Worm (Caenorhabditis elegans) whole organism, L2 larva: ENCODE results near the gene agr-1.

Experiments
- F13H6.1 ChIP-seq: sonication (generic microtip); optimal IDR thresholded peaks from 2 replicates; lab custom pipeline; 2016; ENCODE audit warnings: missing genetic modification characterization, missing compliant biosample characterization
- R02D3.7 ChIP-seq: fragments of 150-350 bp; optimal IDR thresholded peaks from 2 replicates; lab custom pipeline; 2014; ENCODE audit warnings: missing biosample characterization, missing genetic modification characterization
- ZK546.5 ChIP-seq: sonication (generic microtip); optimal IDR thresholded peaks from 2 replicates; lab custom pipeline; 2017; ENCODE audit warnings: missing biosample characterization, missing genetic modification characterization
- alr-1 ChIP-seq: fragments of 150-350 bp; optimal IDR thresholded peaks from 2 replicates; lab custom pipeline; 2014; ENCODE audit warnings: missing biosample characterization, missing genetic modification characterization
- aly-2 ChIP-seq: fragments of 150-350 bp; optimal IDR thresholded peaks from 2 replicates; lab custom pipeline; 2014; ENCODE audit warnings: missing biosample characterization, missing genetic modification characterization
- blmp-1 ChIP-seq: sonication (generic microtip); optimal IDR thresholded peaks from 2 replicates; lab custom pipeline; 2017; ENCODE audit warnings: missing genetic modification characterization, mild to moderate bottlenecking, missing compliant biosample characterization, antibody characterized with exemption, moderate library complexity; ENCODE audit not compliant: insufficient read depth
- ceh-16 ChIP-seq: fragments of 150-350 bp; optimal IDR thresholded peaks from 2 replicates; lab custom pipeline; 2014; ENCODE audit warnings: missing biosample characterization, missing genetic modification characterization
- ceh-82 ChIP-seq: fragments of 150-350 bp; optimal IDR thresholded peaks from 2 replicates; lab custom pipeline; 2014; ENCODE audit warnings: missing biosample characterization, missing genetic modification characterization
- crh-2 ChIP-seq: sonication (generic microtip); optimal IDR thresholded peaks from 2 replicates; lab custom pipeline; 2017; ENCODE audit warnings: missing biosample characterization, missing genetic modification characterization
- egl-27 ChIP-seq: sonication (generic microtip); optimal IDR thresholded peaks from 3 replicates; lab custom pipeline; 2017; ENCODE audit warnings: missing biosample characterization, missing genetic modification reagents, missing genetic modification characterization
- elt-1 ChIP-seq: fragments of 150-350 bp; optimal IDR thresholded peaks from 2 replicates; lab custom pipeline; 2014; ENCODE audit warnings: missing biosample characterization, missing genetic modification characterization
- elt-3 ChIP-seq: sonication (generic microtip); optimal IDR thresholded peaks from 2 replicates; lab custom pipeline; 2017; ENCODE audit warnings: missing biosample characterization, missing genetic modification characterization
- fos-1 ChIP-seq: fragments of 150-350 bp; optimal IDR thresholded peaks from 2 replicates; lab custom pipeline; 2014; ENCODE audit warnings: missing biosample characterization, missing genetic modification characterization
- lin-11 ChIP-seq: fragments of 150-350 bp; sonication (generic microtip); optimal IDR thresholded peaks from 2 replicates; lab custom pipeline; 2014; ENCODE audit warnings: missing biosample characterization, missing genetic modification characterization, inconsistent platforms, mixed read lengths
- lsy-2 ChIP-seq, 2 experiments: fragments of 150-350 bp in 1 of 2; sonication (generic microtip) in 1 of 2; optimal IDR thresholded peaks; 2 replicates each; lab custom pipeline; 2014 to 2017; ENCODE audit warnings: missing biosample characterization in 2 of 2, missing genetic modification characterization in 2 of 2
- mab-5 ChIP-seq: fragments of 150-350 bp; optimal IDR thresholded peaks from 2 replicates; lab custom pipeline; 2014; ENCODE audit warnings: missing biosample characterization, missing genetic modification characterization
- mbf-1 ChIP-seq: sonication (generic microtip); optimal IDR thresholded peaks from 2 replicates; lab custom pipeline; 2017; ENCODE audit warnings: missing biosample characterization, missing genetic modification characterization
- mdl-1 ChIP-seq, 2 experiments: fragments of 150-350 bp in 1 of 2; sonication (generic microtip) in 1 of 2; optimal IDR thresholded peaks; 2 replicates each; lab custom pipeline; 2017; ENCODE audit warnings: missing biosample characterization in 2 of 2, missing genetic modification characterization in 2 of 2
- nhr-11 ChIP-seq: fragments of 150-350 bp; optimal IDR thresholded peaks from 2 replicates; lab custom pipeline; 2014; ENCODE audit warnings: missing biosample characterization, missing genetic modification characterization
- nhr-12 ChIP-seq: fragments of 150-350 bp; optimal IDR thresholded peaks from 2 replicates; lab custom pipeline; 2014; ENCODE audit warnings: missing biosample characterization, missing genetic modification characterization
- nhr-129 ChIP-seq: fragments of 150-350 bp; optimal IDR thresholded peaks from 2 replicates; lab custom pipeline; 2014; ENCODE audit warnings: missing biosample characterization, missing genetic modification characterization
- nhr-21 ChIP-seq: fragments of 150-350 bp; optimal IDR thresholded peaks from 2 replicates; lab custom pipeline; 2014; ENCODE audit warnings: missing biosample characterization, missing genetic modification characterization
- nhr-23 ChIP-seq: fragments of 150-350 bp; optimal IDR thresholded peaks from 2 replicates; lab custom pipeline; 2014; ENCODE audit warnings: missing biosample characterization, missing genetic modification reagents, missing genetic modification characterization
- nhr-237 ChIP-seq: fragments of 150-350 bp; optimal IDR thresholded peaks from 2 replicates; lab custom pipeline; 2014; ENCODE audit warnings: missing biosample characterization, missing genetic modification characterization
- nhr-25 ChIP-seq: fragments of 150-350 bp; sonication (generic microtip); optimal IDR thresholded peaks from 3 replicates; lab custom pipeline; 2014; ENCODE audit warnings: missing biosample characterization, missing genetic modification characterization
- sem-4 ChIP-seq: fragments of 150-350 bp; optimal IDR thresholded peaks from 2 replicates; lab custom pipeline; 2014; ENCODE audit warnings: missing biosample characterization, missing genetic modification reagents, missing genetic modification characterization
- skn-1 ChIP-seq: sonication (generic microtip); optimal IDR thresholded peaks from 2 replicates; lab custom pipeline; 2017; ENCODE audit warnings: missing biosample characterization, missing genetic modification characterization
- sma-3 ChIP-seq: sonication (generic microtip); optimal IDR thresholded peaks from 2 replicates; lab custom pipeline; 2016; ENCODE audit warnings: missing genetic modification reagents, missing genetic modification characterization, missing compliant biosample characterization
- sma-9 ChIP-seq, 2 experiments: fragments of 150-350 bp in 1 of 2; sonication (generic microtip) in 1 of 2; optimal IDR thresholded peaks; 2 replicates each; lab custom pipeline; 2014 to 2016; ENCODE audit warnings: missing genetic modification characterization in 2 of 2, mild to moderate bottlenecking in 1 of 2, missing biosample characterization in 1 of 2, missing compliant biosample characterization in 1 of 2, missing genetic modification reagents in 1 of 2, moderate library complexity in 1 of 2
- snpc-4 ChIP-seq: fragments of 150-350 bp; optimal IDR thresholded peaks from 2 replicates; lab custom pipeline; 2014; ENCODE audit warnings: missing biosample characterization, missing genetic modification characterization
- unc-55 ChIP-seq: fragments of 150-350 bp; sonication (generic microtip); optimal IDR thresholded peaks from 3 replicates; lab custom pipeline; 2014; ENCODE audit warnings: missing biosample characterization, missing genetic modification reagents, missing genetic modification characterization
- unc-62 ChIP-seq: fragments of 150-350 bp; optimal IDR thresholded peaks from 2 replicates; lab custom pipeline; 2014; ENCODE audit warnings: missing biosample characterization, missing genetic modification reagents, missing genetic modification characterization
- zag-1 ChIP-seq: fragments of 150-350 bp; optimal IDR thresholded peaks from 2 replicates; lab custom pipeline; 2014; ENCODE audit warnings: missing biosample characterization, missing genetic modification characterization
- ztf-1 ChIP-seq: fragments of 200-800 bp; sonication (Bioruptor generic); conservative IDR thresholded peaks from 2 replicates; pipeline ENCODE4 v1.3.6; 2022; ENCODE audit warnings: missing genetic modification characterization, missing compliant biosample characterization
- ztf-11 ChIP-seq: sonication (generic microtip); optimal IDR thresholded peaks from 2 replicates; lab custom pipeline; 2017; ENCODE audit warnings: missing biosample characterization, missing genetic modification characterization
- ztf-4 ChIP-seq: fragments of 150-350 bp; optimal IDR thresholded peaks from 2 replicates; lab custom pipeline; 2014; ENCODE audit warnings: missing biosample characterization, missing genetic modification characterization

Gene agr-1

ce11 chrII:6718221-6718620 lies 56.8 kb downstream of the agr-1 start, which contains the start of gene tsp-10:
tsp-10 (plus strand) TSS chrII:6718586.
- TF ChIP-seq unc-62 (GFP tag; lab: Kevin White, UChicago) (no peak), egl-27 (tag; lab: Kevin White, UChicago) (no peak), nhr-25 (tag; lab: Kevin White, UChicago) (no peak), nhr-23 (tag; lab: Kevin White, UChicago) (no peak), elt-3 (tag; lab: Kevin White, UChicago) (no peak), alr-1 (tag; lab: Kevin White, UChicago) (no peak), skn-1 (tag; lab: Kevin White, UChicago) (no peak), ztf-11 (tag; lab: Kevin White, UChicago) (no peak), blmp-1 (tag; lab: Kevin White, UChicago) (no peak), aly-2 (tag; lab: Kevin White, UChicago) (no peak), zag-1 (tag; lab: Kevin White, UChicago) (no peak), sma-3 (GFP tag; lab: Kevin White, UChicago) (no peak), mab-5 (tag; lab: Kevin White, UChicago) (no peak), ztf-4 (tag; lab: Kevin White, UChicago) (no peak), crh-2 (tag; lab: Kevin White, UChicago) (no peak), ceh-82 (no peak), snpc-4 (no peak), nhr-11 (tag; lab: Kevin White, UChicago) (no peak), nhr-12 (no peak), fos-1 (tag; lab: Kevin White, UChicago) (no peak)

- TF ChIP-seq lsy-2 (tag; optimal IDR thresholded peaks at IDR 0.05; lab: Kevin White, UChicago) (no peak), mab-5 (tag; lab: Kevin White, UChicago) (no peak), aly-2 (tag; lab: Kevin White, UChicago) (no peak), ztf-1 (GFP tag; lab: Robert Waterston, UW) (no peak), sem-4 (tag; lab: Kevin White, UChicago) (no peak), snpc-4 (no peak), nhr-21 (no peak), zag-1 (tag; lab: Kevin White, UChicago) (no peak), ztf-11 (tag; lab: Kevin White, UChicago) (no peak), ZK546.5 (tag; lab: Kevin White, UChicago) (no peak), ceh-16 (tag; lab: Kevin White, UChicago) (no peak), nhr-129 (tag; lab: Kevin White, UChicago) (no peak), ztf-4 (tag; lab: Kevin White, UChicago) (no peak), R02D3.7 (no peak), unc-55 (GFP tag; lab: Kevin White, UChicago) (no peak), mdl-1 (tag; optimal IDR thresholded peaks at IDR 0.05; lab: Kevin White, UChicago) (no peak), elt-1 (tag; lab: Kevin White, UChicago) (no peak)
- TF ChIP-seq, all 48 proteins: peak for 0
Observed at ce11 chrII:6716638-6717037, 58.3 kb downstream of the agr-1 start, which contains the start of the genes T14B4.5 and T14B4.20. T14B4.5 (plus strand) TSS chrII:6716863. T14B4.20 (plus strand) TSS chrII:6716901.

DNA sequence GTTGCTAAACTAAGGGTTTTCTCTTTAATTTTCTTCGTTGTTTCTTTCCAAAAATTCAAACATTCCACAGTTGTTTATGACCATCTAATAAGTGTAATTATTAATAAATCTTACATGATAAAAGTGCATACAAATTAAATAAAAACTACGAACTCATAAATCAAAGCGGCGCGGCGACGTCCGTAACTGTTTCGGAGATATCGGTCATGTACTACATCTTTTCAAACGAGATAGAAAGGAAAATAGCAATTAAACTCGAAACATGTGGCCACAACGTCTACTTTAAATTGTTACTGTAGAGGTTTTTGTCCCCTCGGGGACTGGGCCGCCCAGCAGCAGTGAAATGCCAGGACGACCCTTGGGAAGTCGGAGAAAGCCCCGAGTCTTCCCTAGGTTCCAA lies 59.1 kb downstream of the agr-1 start:
- TF ChIP-seq nhr-21 (peak; percentile 42), sma-9 (GFP tag; optimal IDR thresholded peaks at IDR 0.05; lab: Kevin White, UChicago) (peak; percentile 59), sma-9 (tag; optimal IDR thresholded peaks at IDR 0.05; lab: Kevin White, UChicago) (no peak), mab-5 (tag; lab: Kevin White, UChicago) (no peak)

- TF ChIP-seq nhr-237 (tag; lab: Kevin White, UChicago) (no peak), nhr-21 (peak; percentile 44), F13H6.1 (tag; lab: Kevin White, UChicago) (no peak), blmp-1 (tag; lab: Kevin White, UChicago) (peak; percentile 67), sma-9 (GFP tag; optimal IDR thresholded peaks at IDR 0.05; lab: Kevin White, UChicago) (no peak), sma-9 (tag; optimal IDR thresholded peaks at IDR 0.05; lab: Kevin White, UChicago) (no peak), mbf-1 (no peak), elt-1 (tag; lab: Kevin White, UChicago) (no peak), mdl-1 (tag; optimal IDR thresholded peaks at IDR 0.05; lab: Kevin White, UChicago) (no peak), nhr-11 (tag; lab: Kevin White, UChicago) (no peak), lin-11 (tag; lab: Kevin White, UChicago) (no peak), skn-1 (tag; lab: Kevin White, UChicago) (no peak), mab-5 (tag; lab: Kevin White, UChicago) (no peak), alr-1 (tag; lab: Kevin White, UChicago) (no peak), R02D3.7 (no peak)
Observed at ce11 chrII:6713832-6714342, 61.1 kb downstream of the agr-1 start, which contains the start of gene dpy-2. dpy-2 (plus strand) TSS chrII:6714292.
